Comparison of ENCODE assay signal across 1 fruit fly cellular context in the genomic region with DNA sequence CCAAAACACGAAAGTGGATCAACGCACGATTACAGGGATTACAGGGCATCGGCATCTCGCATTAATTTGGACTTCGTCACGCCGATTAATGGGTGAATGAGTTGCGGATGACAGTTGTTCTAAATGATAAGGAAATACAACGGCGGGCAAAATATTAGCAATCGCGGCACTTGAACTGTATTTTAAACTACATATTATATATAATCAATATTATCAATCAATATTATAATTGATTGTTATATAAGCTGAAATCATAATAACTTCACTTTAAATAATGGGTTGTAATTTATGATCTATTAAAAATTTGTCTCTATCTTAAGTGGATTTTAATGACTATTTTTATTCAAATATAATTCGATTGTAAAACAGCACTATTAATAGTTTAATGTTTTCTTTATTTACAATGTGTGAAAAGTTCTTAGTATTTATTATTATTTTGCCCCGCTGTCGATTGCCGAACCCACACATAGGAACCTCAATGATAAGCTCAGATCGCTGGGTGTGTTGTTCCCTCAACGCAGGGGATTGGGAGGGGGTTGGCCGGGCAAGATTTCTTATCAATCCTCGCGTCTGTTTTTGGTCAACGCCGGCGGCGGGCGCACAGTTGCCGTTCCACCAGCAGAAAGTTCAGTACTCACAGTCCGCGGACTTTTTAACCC.
TF ChIP-seq lines count a peak whose summit lies in the region.

No protein-coding gene starts in this region.

TF ChIP-seq in whole organism, embryonic, 481 proteins besides CTCF, POLR2A, EP300 and RAD21 (continued from another document and continues in another):
- TF ChIP-seq Hmr (GFP tag; optimal IDR thresholded peaks at IDR 0.05; lab: Kevin White, UChicago) (peak; percentile 59), otp (GFP tag; IDR thresholded peaks at IDR 0.05; lab: Robert Waterston, UW) (no peak; the same call in 2 of the 3 replicates), scrt (GFP tag; optimal IDR thresholded peaks at IDR 0.05; lab: Kevin White, UChicago) (no peak), Atf3 (GFP tag; optimal IDR thresholded peaks at IDR 0.05; lab: Kevin White, UChicago) (no peak), chm (GFP tag; IDR thresholded peaks at IDR 0.05; lab: Robert Waterston, UW) (no peak), luna (GFP tag; optimal IDR thresholded peaks at IDR 0.05; lab: Kevin White, UChicago) (no peak), CG10959 (GFP tag; IDR thresholded peaks at IDR 0.05; lab: Robert Waterston, UW) (no peak), mirr (GFP tag; optimal IDR thresholded peaks at IDR 0.05; lab: Kevin White, UChicago) (peak; percentile 80), CoRest (tag; optimal IDR thresholded peaks at IDR 0.05; lab: Kevin White, UChicago) (peak; percentile 69), CG15696 (tag; optimal IDR thresholded peaks at IDR 0.05; lab: Kevin White, UChicago) (no peak), CG31441 (GFP tag; IDR thresholded peaks at IDR 0.05; lab: Robert Waterston, UW) (peak; percentile 73), CG14050 (GFP tag; IDR thresholded peaks at IDR 0.05; lab: Robert Waterston, UW) (no peak; the same call in 2 of the 3 replicates), Chrac-16 (GFP tag; optimal IDR thresholded peaks at IDR 0.05; lab: Kevin White, UChicago) (no peak), CG43689 (GFP tag; IDR thresholded peaks at IDR 0.05; lab: Robert Waterston, UW) (no peak), CG13287 (GFP tag; IDR thresholded peaks at IDR 0.05; lab: Robert Waterston, UW; ENCODE audit: partially characterized antibody) (no peak), HLH3B (GFP tag; IDR thresholded peaks at IDR 0.05; lab: Robert Waterston, UW) (no peak), CG13775 (GFP tag; optimal IDR thresholded peaks at IDR 0.05; lab: Kevin White, UChicago) (no peak), CG32767 (GFP tag; IDR thresholded peaks at IDR 0.05; lab: Robert Waterston, UW) (peak; percentile 34; the same call in 1 of the 2 replicates), CG8388 (GFP tag; optimal IDR thresholded peaks at IDR 0.05; lab: Kevin White, UChicago) (peak; percentile 65), CG3065 (GFP tag; optimal IDR thresholded peaks at IDR 0.05; lab: Kevin White, UChicago) (no peak), ems (GFP tag; optimal IDR thresholded peaks at IDR 0.05; lab: Kevin White, UChicago) (no peak), gce (GFP tag; IDR thresholded peaks at IDR 0.05; lab: Robert Waterston, UW) (no peak), CG10654 (GFP tag; optimal IDR thresholded peaks at IDR 0.05; lab: Kevin White, UChicago) (no peak), CG2889 (GFP tag; IDR thresholded peaks at IDR 0.05; lab: Robert Waterston, UW) (no peak), CG14860 (GFP tag; IDR thresholded peaks at IDR 0.05; lab: Robert Waterston, UW; ENCODE audit: partially characterized antibody) (no peak), bigmax (GFP tag; optimal IDR thresholded peaks at IDR 0.05; lab: Kevin White, UChicago) (no peak), Xbp1 (GFP tag; optimal IDR thresholded peaks at IDR 0.05; lab: Kevin White, UChicago) (peak; percentile 13), Hr78 (GFP tag; optimal IDR thresholded peaks at IDR 0.05; lab: Kevin White, UChicago) (no peak), Mes4 (GFP tag; optimal IDR thresholded peaks at IDR 0.05; lab: Kevin White, UChicago) (no peak), sens-2 (GFP tag; IDR thresholded peaks at IDR 0.05; lab: Robert Waterston, UW) (no peak), cg (GFP tag; optimal IDR thresholded peaks at IDR 0.05; lab: Kevin White, UChicago) (peak; percentile 43), kah (GFP tag; optimal IDR thresholded peaks at IDR 0.05; lab: Kevin White, UChicago) (peak; percentile 27), bab2 (GFP tag; optimal IDR thresholded peaks at IDR 0.05; lab: Kevin White, UChicago) (no peak), Deaf1 (tag; optimal IDR thresholded peaks at IDR 0.05; lab: Kevin White, UChicago) (peak; percentile 45), CG4404 (GFP tag; IDR thresholded peaks at IDR 0.05; lab: Robert Waterston, UW) (no peak), CG11695 (GFP tag; IDR thresholded peaks at IDR 0.05; lab: Robert Waterston, UW) (peak; percentile 57; the same call in 2 of the 3 replicates), Dll (GFP tag; IDR thresholded peaks at IDR 0.05; lab: Robert Waterston, UW; ENCODE audit: partially characterized antibody) (no peak), CG8924 (tag; optimal IDR thresholded peaks at IDR 0.05; lab: Kevin White, UChicago) (peak; percentile 83), CG33213 (GFP tag; optimal IDR thresholded peaks at IDR 0.05; lab: Kevin White, UChicago) (no peak), pzg (GFP tag; optimal IDR thresholded peaks at IDR 0.05; lab: Kevin White, UChicago) (no peak), E2f2 (GFP tag; IDR thresholded peaks at IDR 0.05; lab: Robert Waterston, UW) (peak; percentile 13; the same call in 1 of the 2 replicates), Hey (tag; optimal IDR thresholded peaks at IDR 0.05; lab: Kevin White, UChicago) (peak; percentile 55), CG6854 (GFP tag; optimal IDR thresholded peaks at IDR 0.05; lab: Kevin White, UChicago) (peak; percentile 40), shn (GFP tag; optimal IDR thresholded peaks at IDR 0.05; lab: Kevin White, UChicago) (no peak), slou (GFP tag; optimal IDR thresholded peaks at IDR 0.05; lab: Kevin White, UChicago) (no peak), zen (tag; optimal IDR thresholded peaks at IDR 0.05; lab: Kevin White, UChicago) (no peak), hb (GFP tag; IDR thresholded peaks at IDR 0.05; lab: Robert Waterston, UW; ENCODE audit: partially characterized antibody) (no peak), CG9215 (GFP tag; IDR thresholded peaks at IDR 0.05; lab: Robert Waterston, UW) (no peak), Scr (GFP tag; IDR thresholded peaks at IDR 0.05; lab: Robert Waterston, UW; ENCODE audit: partially characterized antibody) (no peak), NC2β (GFP tag; optimal IDR thresholded peaks at IDR 0.05; lab: Kevin White, UChicago) (no peak), Hr3 (GFP tag; optimal IDR thresholded peaks at IDR 0.05; lab: Kevin White, UChicago) (peak; percentile 40), CG6765 (GFP tag; optimal IDR thresholded peaks at IDR 0.05; lab: Kevin White, UChicago) (no peak), CG4328 (GFP tag; optimal IDR thresholded peaks at IDR 0.05; lab: Kevin White, UChicago) (no peak), seq (GFP tag; IDR thresholded peaks at IDR 0.05; lab: Robert Waterston, UW) (no peak), CG16779 (GFP tag; IDR thresholded peaks at IDR 0.05; lab: Robert Waterston, UW) (no peak), Ada2b (GFP tag; IDR thresholded peaks at IDR 0.05; lab: Robert Waterston, UW) (no peak), Usf (GFP tag; optimal IDR thresholded peaks at IDR 0.05; lab: Kevin White, UChicago) (no peak), caup (GFP tag; optimal IDR thresholded peaks at IDR 0.05; lab: Kevin White, UChicago; ENCODE audit: severe bottlenecking) (peak; percentile 2), HHEX (GFP tag; optimal IDR thresholded peaks at IDR 0.05; lab: Kevin White, UChicago) (no peak), Atf6 (GFP tag; IDR thresholded peaks at IDR 0.05; lab: Robert Waterston, UW) (no peak), pita (GFP tag; optimal IDR thresholded peaks at IDR 0.05; lab: Kevin White, UChicago) (no peak), hbn (GFP tag; IDR thresholded peaks at IDR 0.05; lab: Robert Waterston, UW; ENCODE audit: partially characterized antibody) (no peak), Stat92E (GFP tag; optimal IDR thresholded peaks at IDR 0.05; lab: Kevin White, UChicago) (no peak), eyg (GFP tag; optimal IDR thresholded peaks at IDR 0.05; lab: Kevin White, UChicago) (no peak), Elba2 (GFP tag; optimal IDR thresholded peaks at IDR 0.05; lab: Kevin White, UChicago) (no peak), HLH4C (GFP tag; IDR thresholded peaks at IDR 0.05; lab: Robert Waterston, UW; ENCODE audit: partially characterized antibody) (no peak), CG13624 (GFP tag; optimal IDR thresholded peaks at IDR 0.05; lab: Kevin White, UChicago) (no peak), CG32772 (GFP tag; IDR thresholded peaks at IDR 0.05; lab: Robert Waterston, UW) (no peak), Poxn (GFP tag; IDR thresholded peaks at IDR 0.05; lab: Robert Waterston, UW) (no peak), Asciz (GFP tag; optimal IDR thresholded peaks at IDR 0.05; lab: Kevin White, UChicago) (no peak), Fer1 (GFP tag; optimal IDR thresholded peaks at IDR 0.05; lab: Kevin White, UChicago) (peak; percentile 30), Bdp1 (GFP tag; optimal IDR thresholded peaks at IDR 0.05; lab: Kevin White, UChicago) (no peak), CG2712 (tag; optimal IDR thresholded peaks at IDR 0.05; lab: Kevin White, UChicago) (peak; percentile 77), h (optimal IDR thresholded peaks at IDR 0.05; lab: Kevin White, UChicago) (no peak), Tbp (GFP tag; optimal IDR thresholded peaks at IDR 0.05; lab: Kevin White, UChicago) (no peak), CG10565 (GFP tag; optimal IDR thresholded peaks at IDR 0.05; lab: Kevin White, UChicago) (no peak), CG34376 (GFP tag; optimal IDR thresholded peaks at IDR 0.05; lab: Kevin White, UChicago) (peak; percentile 39), Dp (GFP tag; optimal IDR thresholded peaks at IDR 0.05; lab: Kevin White, UChicago) (no peak), gfzf (GFP tag; optimal IDR thresholded peaks at IDR 0.05; lab: Kevin White, UChicago) (no peak), lov (optimal IDR thresholded peaks at IDR 0.05; lab: Kevin White, UChicago) (no peak), lov (GFP tag; IDR thresholded peaks at IDR 0.05; lab: Robert Waterston, UW) (no peak), zfh2 (GFP tag; optimal IDR thresholded peaks at IDR 0.05; lab: Kevin White, UChicago) (no peak), pho (GFP tag; optimal IDR thresholded peaks at IDR 0.05; lab: Kevin White, UChicago) (no peak), pfk (GFP tag; optimal IDR thresholded peaks at IDR 0.05; lab: Kevin White, UChicago) (no peak), CG9932 (GFP tag; IDR thresholded peaks at IDR 0.05; lab: Robert Waterston, UW) (no peak), D (optimal IDR thresholded peaks at IDR 0.05; lab: Kevin White, UChicago) (no peak), D (GFP tag; optimal IDR thresholded peaks at IDR 0.05; lab: Kevin White, UChicago) (no peak), Pdp1 (GFP tag; optimal IDR thresholded peaks at IDR 0.05; lab: Kevin White, UChicago) (peak in 1 of 2 experiments; percentile 11), HLHmδ (GFP tag; optimal IDR thresholded peaks at IDR 0.05; lab: Kevin White, UChicago) (no peak), CrebB (tag; optimal IDR thresholded peaks at IDR 0.05; lab: Kevin White, UChicago) (no peak), CG17361 (GFP tag; IDR thresholded peaks at IDR 0.05; lab: Robert Waterston, UW) (peak; percentile 77), CG16815 (GFP tag; optimal IDR thresholded peaks at IDR 0.05; lab: Kevin White, UChicago) (no peak), CG1792 (GFP tag; optimal IDR thresholded peaks at IDR 0.05; lab: Kevin White, UChicago) (no peak), CG4360 (GFP tag; IDR thresholded peaks at IDR 0.05; lab: Robert Waterston, UW) (no peak), da (GFP tag; optimal IDR thresholded peaks at IDR 0.05; lab: Kevin White, UChicago) (no peak), jumu (GFP tag; optimal IDR thresholded peaks at IDR 0.05; lab: Kevin White, UChicago) (no peak), Hand (GFP tag; optimal IDR thresholded peaks at IDR 0.05; lab: Kevin White, UChicago) (peak; percentile 40), cad (GFP tag; optimal IDR thresholded peaks at IDR 0.05; lab: Kevin White, UChicago) (no peak), stc (GFP tag; IDR thresholded peaks at IDR 0.05; lab: Robert Waterston, UW) (no peak), CG16813 (GFP tag; IDR thresholded peaks at IDR 0.05; lab: Robert Waterston, UW; ENCODE audit: partially characterized antibody) (no peak), CG12219 (GFP tag; optimal IDR thresholded peaks at IDR 0.05; lab: Kevin White, UChicago) (no peak), CG10543 (GFP tag; optimal IDR thresholded peaks at IDR 0.05; lab: Kevin White, UChicago) (peak; percentile 77), dm (GFP tag; optimal IDR thresholded peaks at IDR 0.05; lab: Kevin White, UChicago) (no peak), CG8478 (optimal IDR thresholded peaks at IDR 0.05; lab: Kevin White, UChicago) (no peak), Fer2 (tag; optimal IDR thresholded peaks at IDR 0.05; lab: Kevin White, UChicago) (no peak), nerfin-2 (GFP tag; IDR thresholded peaks at IDR 0.05; lab: Robert Waterston, UW; ENCODE audit: partially characterized antibody) (no peak), Mrtf (GFP tag; IDR thresholded peaks at IDR 0.05; lab: Robert Waterston, UW) (no peak), HmgZ (tag; optimal IDR thresholded peaks at IDR 0.05; lab: Kevin White, UChicago) (peak; percentile 44), CG1603 (tag; optimal IDR thresholded peaks at IDR 0.05; lab: Kevin White, UChicago) (no peak), Drgx (GFP tag; IDR thresholded peaks at IDR 0.05; lab: Robert Waterston, UW) (peak; percentile 66), Dfd (GFP tag; optimal IDR thresholded peaks at IDR 0.05; lab: Kevin White, UChicago) (no peak), ara (GFP tag; IDR thresholded peaks at IDR 0.05; lab: Robert Waterston, UW) (no peak), dati (GFP tag; IDR thresholded peaks at IDR 0.05; lab: Robert Waterston, UW) (no peak), CG8944 (GFP tag; optimal IDR thresholded peaks at IDR 0.05; lab: Kevin White, UChicago) (no peak), fd64A (GFP tag; optimal IDR thresholded peaks at IDR 0.05; lab: Kevin White, UChicago) (no peak), CG12104 (GFP tag; optimal IDR thresholded peaks at IDR 0.05; lab: Kevin White, UChicago) (peak; percentile 29), crp (GFP tag; optimal IDR thresholded peaks at IDR 0.05; lab: Kevin White, UChicago) (no peak), CG10321 (GFP tag; IDR thresholded peaks at IDR 0.05; lab: Robert Waterston, UW) (no peak), CG33557 (GFP tag; optimal IDR thresholded peaks at IDR 0.05; lab: Kevin White, UChicago) (no peak), D19B (GFP tag; optimal IDR thresholded peaks at IDR 0.05; lab: Kevin White, UChicago) (peak; percentile 44), tap (tag; optimal IDR thresholded peaks at IDR 0.05; lab: Kevin White, UChicago) (peak; percentile 63), Fer3 (tag; optimal IDR thresholded peaks at IDR 0.05; lab: Kevin White, UChicago) (peak; percentile 44), Ssrp (tag; optimal IDR thresholded peaks at IDR 0.05; lab: Kevin White, UChicago) (peak; percentile 45), fd3F (GFP tag; optimal IDR thresholded peaks at IDR 0.05; lab: Kevin White, UChicago) (no peak), YL-1 (GFP tag; optimal IDR thresholded peaks at IDR 0.05; lab: Kevin White, UChicago) (no peak), Lpt (GFP tag; optimal IDR thresholded peaks at IDR 0.05; lab: Kevin White, UChicago) (no peak), fru (optimal IDR thresholded peaks at IDR 0.05; lab: Kevin White, UChicago) (no peak), MTF-1 (GFP tag; optimal IDR thresholded peaks at IDR 0.05; lab: Kevin White, UChicago; ENCODE audit: borderline replicate concordance) (no peak), salm (tag; optimal IDR thresholded peaks at IDR 0.05; lab: Kevin White, UChicago) (peak; percentile 36)
